Fruit fly (Drosophila melanogaster) whole organism, embryonic: ENCODE data around the gene Nf1.
A peak's percentile ranks its signal among the peaks of the same experiment; 100 is the strongest.

Experiments used
- Aef1 ChIP-seq: fragments of 200-800 bp; sonication (Bioruptor generic); IDR thresholded peaks from 3 replicates; pipeline ENCODE4 v1.3.6; 2022; ENCODE audit warnings: missing biosample characterization, missing genetic modification characterization
- CG10267 ChIP-seq: fragments of 200-800 bp; sonication (Bioruptor generic); optimal IDR thresholded peaks from 2 replicates; lab custom pipeline; 2018; ENCODE audit warnings: missing biosample characterization, mild to moderate bottlenecking, missing genetic modification characterization, moderate library complexity
- CG10462 ChIP-seq: fragments of 200-800 bp; sonication (Bioruptor generic); optimal IDR thresholded peaks from 2 replicates; lab custom pipeline; 2016; ENCODE audit warnings: missing biosample characterization, missing genetic modification characterization
- CG11695 ChIP-seq: fragments of 200-800 bp; sonication (Bioruptor generic); IDR thresholded peaks from 3 replicates; pipeline ENCODE4 v1.3.6; 2022; ENCODE audit warnings: missing biosample characterization, missing genetic modification characterization
- CG11696 ChIP-seq: fragments of 200-800 bp; sonication (Bioruptor generic); IDR thresholded peaks from 2 replicates; pipeline ENCODE4 v1.3.6; 2022; ENCODE audit warnings: missing biosample characterization, missing genetic modification characterization
- CG12104 ChIP-seq: fragments of 200-800 bp; sonication (Bioruptor generic); optimal IDR thresholded peaks from 3 replicates; lab custom pipeline; 2016; ENCODE audit warnings: missing biosample characterization, missing genetic modification characterization
- CG1233 ChIP-seq: fragments of 200-800 bp; sonication (Bioruptor generic); optimal IDR thresholded peaks from 4 replicates; lab custom pipeline; 2018; ENCODE audit warnings: missing biosample characterization, mild to moderate bottlenecking, missing genetic modification characterization
- CG13287 ChIP-seq: fragments of 200-800 bp; sonication (Bioruptor generic); IDR thresholded peaks from 2 replicates; pipeline ENCODE4 v1.3.6; 2022; ENCODE audit warnings: missing biosample characterization, missing genetic modification characterization; ENCODE audit not compliant: partially characterized antibody
- CG13775 ChIP-seq: fragments of 200-800 bp; sonication (Bioruptor generic); optimal IDR thresholded peaks from 3 replicates; lab custom pipeline; 2017; ENCODE audit warnings: missing biosample characterization, mild to moderate bottlenecking, missing genetic modification characterization
- CG14860 ChIP-seq: fragments of 200-800 bp; sonication (Bioruptor generic); IDR thresholded peaks from 3 replicates; pipeline ENCODE4 v1.3.6; 2022; ENCODE audit warnings: missing biosample characterization, missing genetic modification characterization; ENCODE audit not compliant: partially characterized antibody
- CG15601 ChIP-seq: fragments of 200-800 bp; sonication (Bioruptor generic); optimal IDR thresholded peaks from 3 replicates; lab custom pipeline; 2019; ENCODE audit warnings: missing biosample characterization, mild to moderate bottlenecking, missing genetic modification characterization, moderate library complexity
- CG1603 ChIP-seq: fragments of 200-800 bp; sonication (Bioruptor generic); optimal IDR thresholded peaks from 2 replicates; lab custom pipeline; 2019; ENCODE audit warnings: missing biosample characterization, mild to moderate bottlenecking, missing genetic modification characterization, moderate library complexity
- CG16863 ChIP-seq: fragments of 200-800 bp; sonication (Bioruptor generic); optimal IDR thresholded peaks from 3 replicates; lab custom pipeline; 2016; ENCODE audit warnings: missing biosample characterization, missing genetic modification characterization
- CG32532 ChIP-seq: fragments of 200-800 bp; sonication (Bioruptor generic); IDR thresholded peaks from 2 replicates; pipeline ENCODE4 v1.3.6; 2022; ENCODE audit warnings: missing biosample characterization, missing genetic modification characterization
- CG6175 ChIP-seq: fragments of 200-800 bp; sonication (Bioruptor generic); IDR thresholded peaks from 3 replicates; pipeline ENCODE4 v1.3.6; 2022; ENCODE audit warnings: missing biosample characterization, missing genetic modification characterization
- CG6654 ChIP-seq: fragments of 200-800 bp; sonication (Bioruptor generic); optimal IDR thresholded peaks from 2 replicates; lab custom pipeline; 2017; ENCODE audit warnings: missing biosample characterization, mild to moderate bottlenecking, missing genetic modification characterization
- CG7372 ChIP-seq: fragments of 200-800 bp; sonication (Bioruptor generic); IDR thresholded peaks from 2 replicates; pipeline ENCODE4 v1.3.6; 2022; ENCODE audit warnings: missing biosample characterization, missing genetic modification characterization
- CG7786 ChIP-seq: fragments of 200-800 bp; sonication (Bioruptor generic); optimal IDR thresholded peaks from 2 replicates; lab custom pipeline; 2016; ENCODE audit warnings: missing biosample characterization, missing genetic modification characterization
- Camta ChIP-seq: fragments of 200-800 bp; sonication (Bioruptor generic); optimal IDR thresholded peaks from 2 replicates; lab custom pipeline; 2016; ENCODE audit warnings: missing biosample characterization, missing genetic modification characterization
- Dek ChIP-seq: fragments of 200-800 bp; sonication (Bioruptor generic); optimal IDR thresholded peaks from 3 replicates; lab custom pipeline; 2019; ENCODE audit warnings: missing biosample characterization, mild to moderate bottlenecking, missing genetic modification characterization, moderate library complexity
- Dp ChIP-seq: fragments of 200-800 bp; sonication (Bioruptor generic); optimal IDR thresholded peaks from 2 replicates; lab custom pipeline; 2018; ENCODE audit warnings: missing biosample characterization, mild to moderate bottlenecking, missing genetic modification characterization, moderate library complexity
- Dref ChIP-seq: fragments of 200-800 bp; sonication (Bioruptor generic); IDR thresholded peaks from 2 replicates; pipeline ENCODE4 v1.3.6; 2022; ENCODE audit warnings: missing biosample characterization, missing genetic modification characterization
- HHEX ChIP-seq: fragments of 200-800 bp; sonication (Bioruptor generic); optimal IDR thresholded peaks from 3 replicates; lab custom pipeline; 2017; ENCODE audit warnings: missing biosample characterization, mild to moderate bottlenecking, missing genetic modification characterization, missing genetic modification reagents
- MESR4 ChIP-seq: fragments of 200-800 bp; sonication (Bioruptor generic); optimal IDR thresholded peaks from 2 replicates; lab custom pipeline; 2018; ENCODE audit warnings: missing biosample characterization, mild to moderate bottlenecking, missing genetic modification characterization, moderate library complexity
- MTF-1 ChIP-seq: fragments of 200-800 bp; sonication (Bioruptor generic); optimal IDR thresholded peaks from 2 replicates; lab custom pipeline; 2018; ENCODE audit warnings: missing biosample characterization, mild to moderate bottlenecking, missing genetic modification characterization, borderline replicate concordance
- Mrtf ChIP-seq: fragments of 200-800 bp; sonication (Bioruptor generic); IDR thresholded peaks from 3 replicates; pipeline ENCODE4 v1.3.6; 2022; ENCODE audit warnings: missing biosample characterization, missing genetic modification characterization
- NC2β ChIP-seq: fragments of 200-800 bp; sonication (Bioruptor generic); optimal IDR thresholded peaks from 2 replicates; lab custom pipeline; 2016; ENCODE audit warnings: missing biosample characterization, missing genetic modification characterization
- Oli ChIP-seq: fragments of 200-800 bp; sonication (Bioruptor generic); optimal IDR thresholded peaks from 2 replicates; lab custom pipeline; 2018; ENCODE audit warnings: missing biosample characterization, mild to moderate bottlenecking, missing genetic modification characterization, moderate library complexity
- Rfx ChIP-seq: fragments of 200-800 bp; sonication (Bioruptor generic); IDR thresholded peaks from 2 replicates; pipeline ENCODE4 v1.3.6; 2022; ENCODE audit warnings: missing biosample characterization, missing genetic modification characterization
- Sin3A ChIP-seq: fragments of >200 bp; optimal IDR thresholded peaks from 2 replicates; lab custom pipeline; 2018
- Sox102F ChIP-seq: fragments of 200-800 bp; sonication (Bioruptor generic); optimal IDR thresholded peaks from 2 replicates; lab custom pipeline; 2018; ENCODE audit warnings: missing biosample characterization, mild to moderate bottlenecking, missing genetic modification characterization, moderate library complexity
- br ChIP-seq: fragments of >200 bp; optimal IDR thresholded peaks from 2 replicates; lab custom pipeline; 2017
- chn ChIP-seq: fragments of 200-800 bp; sonication (Bioruptor generic); optimal IDR thresholded peaks from 2 replicates; lab custom pipeline; 2016; ENCODE audit warnings: missing biosample characterization, missing genetic modification characterization
- dysf ChIP-seq: fragments of 200-800 bp; sonication (Bioruptor generic); IDR thresholded peaks from 3 replicates; pipeline ENCODE4 v1.3.6; 2022; ENCODE audit warnings: missing biosample characterization, missing genetic modification characterization
- gcm ChIP-seq: fragments of 200-800 bp; sonication (Bioruptor generic); optimal IDR thresholded peaks from 2 replicates; lab custom pipeline; 2019; ENCODE audit warnings: missing biosample characterization, mild to moderate bottlenecking, missing genetic modification characterization, moderate library complexity
- inv ChIP-seq: fragments of 200-800 bp; sonication (Bioruptor generic); IDR thresholded peaks from 2 replicates; pipeline ENCODE4 v1.3.6; 2022; ENCODE audit warnings: missing biosample characterization, missing genetic modification characterization; ENCODE audit not compliant: partially characterized antibody
- nerfin-2 ChIP-seq: fragments of 200-800 bp; sonication (Bioruptor generic); IDR thresholded peaks from 2 replicates; pipeline ENCODE4 v1.3.6; 2022; ENCODE audit warnings: missing biosample characterization, missing genetic modification characterization; ENCODE audit not compliant: partially characterized antibody
- oc ChIP-seq: fragments of 200-800 bp; sonication (Bioruptor generic); optimal IDR thresholded peaks from 2 replicates; lab custom pipeline; 2018; ENCODE audit warnings: missing biosample characterization, mild to moderate bottlenecking, missing genetic modification characterization, moderate library complexity
- pan ChIP-seq, 4 experiments: fragments of >200 bp in 3 of 4; fragments of 200-800 bp in 1 of 4; sonication (Bioruptor generic) in 1 of 4; optimal IDR thresholded peaks in 3 of 4; IDR thresholded peaks in 1 of 4; 2 replicates each; pipeline versions ENCODE4 v1.3.6 to Lab custom; 2017 to 2022; ENCODE audit warnings: missing biosample characterization in 2 of 4, missing genetic modification characterization in 2 of 4, mixed read lengths in 1 of 4
- peb ChIP-seq: fragments of 200-800 bp; sonication (Bioruptor generic); IDR thresholded peaks from 2 replicates; pipeline ENCODE4 v1.3.6; 2022; ENCODE audit warnings: missing biosample characterization, missing genetic modification characterization
- rib ChIP-seq: fragments of 200-800 bp; sonication (Bioruptor generic); IDR thresholded peaks from 2 replicates; pipeline ENCODE4 v1.3.6; 2022; ENCODE audit warnings: missing biosample characterization, missing genetic modification characterization
- scrt ChIP-seq: fragments of 200-800 bp; sonication (Bioruptor generic); optimal IDR thresholded peaks from 2 replicates; lab custom pipeline; 2018; ENCODE audit warnings: missing biosample characterization, mild to moderate bottlenecking, missing genetic modification characterization, moderate library complexity
- seq ChIP-seq: fragments of 200-800 bp; sonication (Bioruptor generic); IDR thresholded peaks from 2 replicates; pipeline ENCODE4 v1.3.6; 2022; ENCODE audit warnings: missing biosample characterization, missing genetic modification characterization
- shn ChIP-seq: fragments of 200-800 bp; sonication (Bioruptor generic); optimal IDR thresholded peaks from 3 replicates; lab custom pipeline; 2016; ENCODE audit warnings: missing biosample characterization, missing genetic modification characterization
- sima ChIP-seq: fragments of 200-800 bp; sonication (Bioruptor generic); optimal IDR thresholded peaks from 2 replicates; lab custom pipeline; 2016; ENCODE audit warnings: missing biosample characterization, missing genetic modification characterization
- slou ChIP-seq: fragments of 200-800 bp; sonication (Bioruptor generic); optimal IDR thresholded peaks from 3 replicates; lab custom pipeline; 2016; ENCODE audit warnings: missing biosample characterization, missing genetic modification characterization
- tna ChIP-seq: fragments of 200-800 bp; sonication (Bioruptor generic); IDR thresholded peaks from 2 replicates; pipeline ENCODE4 v1.3.6; 2022; ENCODE audit warnings: missing biosample characterization, missing genetic modification characterization; ENCODE audit not compliant: partially characterized antibody
- toy ChIP-seq: fragments of 200-800 bp; sonication (Bioruptor generic); IDR thresholded peaks from 2 replicates; pipeline ENCODE4 v1.3.6; 2022; ENCODE audit warnings: missing biosample characterization, missing genetic modification characterization
- vfl ChIP-seq: fragments of 200-800 bp; sonication (Bioruptor generic); optimal IDR thresholded peaks from 2 replicates; lab custom pipeline; 2016; ENCODE audit warnings: missing biosample characterization, missing genetic modification characterization

Gene Nf1

dm6 chr3R:26041417-26042101 is 58.7 kb downstream of the Nf1 start, which contains the start of gene gro (continued):
- no peak for TF ChIP-seq sima (GFP tag; lab: Kevin White, UChicago)
- TF ChIP-seq oc (tag; lab: Kevin White, UChicago), result peak; percentile 46
- peak; percentile 65; the same call in 1 of the 2 replicates for TF ChIP-seq CG32532 (GFP tag; lab: Robert Waterston, UW)
- TF ChIP-seq gcm (GFP tag; lab: Kevin White, UChicago), result no peak
- TF ChIP-seq peb, result 0 out of 2 replicates have a peak, but pooled peaks have one; percentile 27
- peak; percentile 55 for TF ChIP-seq CG1233 (GFP tag; lab: Kevin White, UChicago)
- TF ChIP-seq CG14860 (GFP tag; lab: Robert Waterston, UW), result peak; percentile 80
- TF ChIP-seq dysf (GFP tag; lab: Robert Waterston, UW), result peak; percentile 84
- TF ChIP-seq pan (optimal IDR thresholded peaks at IDR 0.05; lab: Kevin White, UChicago), result no peak
- peak in 1 of 2 experiments; percentile 64 for TF ChIP-seq pan (GFP tag; optimal IDR thresholded peaks at IDR 0.05 in 1 of 2, IDR thresholded peaks at IDR 0.05 in 1 of 2)
- peak; percentile 87 for TF ChIP-seq Dp (GFP tag; lab: Kevin White, UChicago)
- no peak for TF ChIP-seq CG11696 (GFP tag; lab: Robert Waterston, UW)
- peak; percentile 100 for TF ChIP-seq CG10267
- peak; percentile 81 for TF ChIP-seq NC2β (GFP tag; lab: Kevin White, UChicago)
- TF ChIP-seq CG13775 (GFP tag; lab: Kevin White, UChicago), result peak; percentile 72
- TF ChIP-seq Rfx, result peak; percentile 87
- TF ChIP-seq Sox102F, result peak; percentile 63
- no peak for TF ChIP-seq Mrtf (GFP tag; lab: Robert Waterston, UW)
- peak; percentile 47 for TF ChIP-seq Dek (tag; lab: Kevin White, UChicago)
- peak; percentile 64 for TF ChIP-seq shn (GFP tag; lab: Kevin White, UChicago)
- TF ChIP-seq toy, result no peak
- TF ChIP-seq seq (GFP tag; lab: Robert Waterston, UW), result no peak
- TF ChIP-seq tna (GFP tag; lab: Robert Waterston, UW), result peak; percentile 77
- TF ChIP-seq CG11695, result peak; percentile 36; the same call in 1 of the 3 replicates
- 0 out of 3 replicates have a peak, but pooled peaks have one; percentile 60 for TF ChIP-seq CG6175 (GFP tag; lab: Robert Waterston, UW)
- peak; percentile 72 for TF ChIP-seq inv (GFP tag; lab: Robert Waterston, UW)
- TF ChIP-seq Dref, result peak; percentile 99
- TF ChIP-seq Oli (tag; lab: Kevin White, UChicago), result peak; percentile 30
- TF ChIP-seq nerfin-2 (GFP tag; lab: Robert Waterston, UW), result peak; percentile 78
- peak; percentile 78 for TF ChIP-seq chn
- peak; percentile 68 for TF ChIP-seq HHEX (GFP tag; lab: Kevin White, UChicago)
- TF ChIP-seq MESR4 (GFP tag; lab: Kevin White, UChicago), result peak; percentile 83
- peak; percentile 34 for TF ChIP-seq scrt
- peak; percentile 74 for TF ChIP-seq CG7786 (GFP tag; lab: Kevin White, UChicago)
- peak; percentile 63 for TF ChIP-seq CG7372 (GFP tag; lab: Robert Waterston, UW)
- peak; percentile 30 for TF ChIP-seq MTF-1 (GFP tag; lab: Kevin White, UChicago)
- peak; percentile 76 for TF ChIP-seq Camta (GFP tag; lab: Kevin White, UChicago)
- TF ChIP-seq CG15601 (tag; lab: Kevin White, UChicago), result peak; percentile 47
- peak; percentile 79 for TF ChIP-seq rib
- TF ChIP-seq CG1603 (tag; lab: Kevin White, UChicago), result peak; percentile 87
- peak; percentile 72 for TF ChIP-seq CG16863 (GFP tag; lab: Kevin White, UChicago)
- TF ChIP-seq CG6654 (GFP tag; lab: Kevin White, UChicago), result no peak
- TF ChIP-seq br (lab: Kevin White, UChicago), result no peak
- peak; percentile 61 for TF ChIP-seq Aef1 (GFP tag; lab: Robert Waterston, UW)
- TF ChIP-seq vfl (GFP tag; lab: Kevin White, UChicago), result peak; percentile 68
- TF ChIP-seq Sin3A (lab: Kevin White, UChicago), result peak; percentile 80
- TF ChIP-seq CG10462 (GFP tag; lab: Kevin White, UChicago), result peak; percentile 68
- TF ChIP-seq CG12104 (GFP tag; lab: Kevin White, UChicago), result peak; percentile 71
- TF ChIP-seq slou (GFP tag; lab: Kevin White, UChicago), result peak; percentile 65
- TF ChIP-seq CG13287 (GFP tag; lab: Robert Waterston, UW), result peak; percentile 83
